Fruit fly (Drosophila melanogaster): Measurements from ENCODE around the gene CG4849.

Gene CG4849

DNA sequence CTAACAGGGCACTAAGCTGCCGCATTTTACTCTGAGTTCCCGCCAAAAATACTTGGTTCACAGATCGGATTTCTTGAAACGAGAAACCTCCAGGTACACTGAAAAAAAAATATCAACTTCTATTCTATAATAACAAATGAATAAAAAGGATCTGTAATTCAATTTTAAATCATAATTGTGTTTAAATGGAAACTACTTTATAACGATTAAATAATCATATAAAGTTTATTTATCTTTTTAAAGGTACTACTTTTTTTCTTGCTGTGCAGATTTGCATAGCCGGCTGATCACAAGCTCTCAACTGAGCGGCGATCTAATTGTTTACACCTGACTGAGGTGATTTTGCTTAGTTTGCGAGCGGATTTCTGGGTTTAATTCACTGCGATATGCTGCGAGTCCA is 24.1 kb downstream of the CG4849 start (continued):
- TF ChIP-seq Hmr (GFP tag; optimal IDR thresholded peaks at IDR 0.05) (peak; percentile 69), sd (tag; optimal IDR thresholded peaks at IDR 0.05) (no peak), sisA (GFP tag; IDR thresholded peaks at IDR 0.05) (no peak), gcm (GFP tag; optimal IDR thresholded peaks at IDR 0.05) (peak; percentile 36), CG34224 (GFP tag; IDR thresholded peaks at IDR 0.05; ENCODE audit: partially characterized antibody) (no peak), fu2 (GFP tag; optimal IDR thresholded peaks at IDR 0.05) (no peak), cwo (GFP tag; optimal IDR thresholded peaks at IDR 0.05) (peak; percentile 17), ind (GFP tag; optimal IDR thresholded peaks at IDR 0.05) (peak; percentile 65), Bdp1 (GFP tag; optimal IDR thresholded peaks at IDR 0.05) (no peak), Xbp1 (GFP tag; optimal IDR thresholded peaks at IDR 0.05) (peak; percentile 61), nmo (GFP tag; optimal IDR thresholded peaks at IDR 0.05) (peak; percentile 83), Atf6 (GFP tag; IDR thresholded peaks at IDR 0.05) (peak; percentile 88), kah (GFP tag; optimal IDR thresholded peaks at IDR 0.05) (no peak), al (GFP tag; IDR thresholded peaks at IDR 0.05) (peak; percentile 78), hkb (optimal IDR thresholded peaks at IDR 0.05) (no peak), hkb (GFP tag; IDR thresholded peaks at IDR 0.05) (peak; percentile 53; the same call in 1 of the 2 replicates), Hmx (GFP tag; optimal IDR thresholded peaks at IDR 0.05) (no peak), Sin3A (optimal IDR thresholded peaks at IDR 0.05) (no peak), CG10565 (GFP tag; optimal IDR thresholded peaks at IDR 0.05) (no peak), Fer2 (tag; optimal IDR thresholded peaks at IDR 0.05) (peak; percentile 34), Hr51 (GFP tag; optimal IDR thresholded peaks at IDR 0.05) (peak in 1 of 2 experiments; percentile 78), Kr (GFP tag; optimal IDR thresholded peaks at IDR 0.05) (no peak), zen (tag; optimal IDR thresholded peaks at IDR 0.05) (no peak), Elba2 (GFP tag; optimal IDR thresholded peaks at IDR 0.05) (no peak), luna (GFP tag; optimal IDR thresholded peaks at IDR 0.05) (no peak), gfzf (GFP tag; optimal IDR thresholded peaks at IDR 0.05) (no peak), CG10267 (tag; optimal IDR thresholded peaks at IDR 0.05) (peak; percentile 60), aop (GFP tag; IDR thresholded peaks at IDR 0.05) (no peak), Ada2b (GFP tag; IDR thresholded peaks at IDR 0.05) (peak; percentile 63), CG6272 (GFP tag; IDR thresholded peaks at IDR 0.05) (peak; percentile 44; the same call in 1 of the 2 replicates), Jarid2 (GFP tag; optimal IDR thresholded peaks at IDR 0.05) (no peak), dm (GFP tag; optimal IDR thresholded peaks at IDR 0.05) (no peak), ftz-f1 (GFP tag; optimal IDR thresholded peaks at IDR 0.05) (no peak), Hey (tag; optimal IDR thresholded peaks at IDR 0.05) (no peak), CG18764 (GFP tag; optimal IDR thresholded peaks at IDR 0.05) (peak; percentile 15), CG5245 (GFP tag; optimal IDR thresholded peaks at IDR 0.05) (no peak), Atf3 (GFP tag; optimal IDR thresholded peaks at IDR 0.05) (no peak), Med (GFP tag) (peak; percentile 44), CG6254 (GFP tag; optimal IDR thresholded peaks at IDR 0.05) (no peak), CG10366 (GFP tag; IDR thresholded peaks at IDR 0.05) (peak; percentile 62), CG8944 (GFP tag; optimal IDR thresholded peaks at IDR 0.05) (no peak), gsb-n (tag; optimal IDR thresholded peaks at IDR 0.05) (peak; percentile 35), CG6813 (GFP tag; optimal IDR thresholded peaks at IDR 0.05) (no peak), dan (GFP tag; IDR thresholded peaks at IDR 0.05) (no peak), Hr78 (GFP tag; optimal IDR thresholded peaks at IDR 0.05) (no peak), trem (tag; optimal IDR thresholded peaks at IDR 0.05) (peak; percentile 39), CG4360 (GFP tag; IDR thresholded peaks at IDR 0.05) (no peak), sug (tag; optimal IDR thresholded peaks at IDR 0.05) (peak; percentile 41), Dref (GFP tag; IDR thresholded peaks at IDR 0.05) (no peak), CG14860 (GFP tag; IDR thresholded peaks at IDR 0.05; ENCODE audit: partially characterized antibody) (no peak), Abd-B (GFP tag; optimal IDR thresholded peaks at IDR 0.05) (peak; percentile 49), bcd (GFP tag; optimal IDR thresholded peaks at IDR 0.05) (peak; percentile 66)
